Fruit fly (Drosophila melanogaster) whole organism, adult: Measurements from ENCODE around the gene CG33271.
A peak's percentile ranks its signal among the peaks of the same experiment; 100 is the strongest.
"Not testable (repeated sequence)": the region's sequence is repeated elsewhere in the genome, so short reads cannot be mapped to it uniquely, and the experiment has no call there.

Experiments
- CG11617 ChIP-seq: fragments of 200-800 bp; sonication (Bioruptor generic); optimal IDR thresholded peaks from 2 replicates; lab custom pipeline; 2017; ENCODE audit warnings: mild to moderate bottlenecking, missing biosample characterization, missing genetic modification reagents, missing genetic modification characterization
- CG12768 ChIP-seq: fragments of 200-800 bp; sonication (Bioruptor generic); optimal IDR thresholded peaks from 2 replicates; lab custom pipeline; 2017; ENCODE audit warnings: missing biosample characterization, missing genetic modification characterization, mild to moderate bottlenecking, moderate library complexity, missing genetic modification reagents
- CG14711 ChIP-seq: fragments of 200-800 bp; sonication (Bioruptor generic); optimal IDR thresholded peaks from 2 replicates; lab custom pipeline; 2018; ENCODE audit warnings: missing biosample characterization, mild to moderate bottlenecking, missing genetic modification characterization, moderate library complexity
- CG1620 ChIP-seq: fragments of 200-800 bp; sonication (Bioruptor generic); optimal IDR thresholded peaks from 2 replicates; lab custom pipeline; 2016; ENCODE audit warnings: missing biosample characterization, missing genetic modification characterization
- CG33017 ChIP-seq: fragments of 200-800 bp; sonication (Bioruptor generic); optimal IDR thresholded peaks from 2 replicates; lab custom pipeline; 2018; ENCODE audit warnings: missing biosample characterization, mild to moderate bottlenecking, missing genetic modification characterization, moderate library complexity
- CG5204 ChIP-seq: fragments of 200-800 bp; sonication (Bioruptor generic); optimal IDR thresholded peaks from 2 replicates; lab custom pipeline; 2016; ENCODE audit warnings: missing biosample characterization, missing genetic modification characterization
- CG7045 ChIP-seq: fragments of 200-800 bp; sonication (Bioruptor generic); optimal IDR thresholded peaks from 2 replicates; lab custom pipeline; 2017; ENCODE audit warnings: missing biosample characterization, mild to moderate bottlenecking, missing genetic modification characterization
- CG7101 ChIP-seq: fragments of 200-800 bp; sonication (Bioruptor generic); optimal IDR thresholded peaks from 2 replicates; lab custom pipeline; 2018; ENCODE audit warnings: missing biosample characterization, mild to moderate bottlenecking, missing genetic modification characterization, moderate library complexity
- Clk ChIP-seq: fragments of 200-800 bp; sonication (Bioruptor generic); optimal IDR thresholded peaks from 2 replicates; lab custom pipeline; 2017; ENCODE audit warnings: missing biosample characterization, missing genetic modification characterization
- Crg-1 ChIP-seq: fragments of 200-800 bp; sonication (Bioruptor generic); optimal IDR thresholded peaks from 2 replicates; lab custom pipeline; 2016; ENCODE audit warnings: missing biosample characterization, missing genetic modification characterization
- Hr96 ChIP-seq: fragments of 200-800 bp; sonication (Bioruptor generic); optimal IDR thresholded peaks from 2 replicates; lab custom pipeline; 2016; ENCODE audit warnings: missing biosample characterization, missing genetic modification characterization
- Mnt ChIP-seq: fragments of 200-800 bp; sonication (Bioruptor generic); optimal IDR thresholded peaks from 2 replicates; lab custom pipeline; 2016; ENCODE audit warnings: missing biosample characterization, mild to moderate bottlenecking, missing genetic modification characterization
- bab1 ChIP-seq: fragments of 200-800 bp; sonication (Bioruptor generic); optimal IDR thresholded peaks from 3 replicates; lab custom pipeline; 2019; ENCODE audit warnings: missing biosample characterization, mild to moderate bottlenecking, missing genetic modification characterization, moderate library complexity
- cic ChIP-seq: fragments of 200-800 bp; sonication (Bioruptor generic); optimal IDR thresholded peaks from 2 replicates; lab custom pipeline; 2017; ENCODE audit warnings: missing biosample characterization, mild to moderate bottlenecking, missing genetic modification characterization, moderate library complexity
- cnc ChIP-seq, 2 experiments: fragments of >200 bp; optimal IDR thresholded peaks; 2 replicates each; lab custom pipeline; 2017
- kay ChIP-seq: fragments of 200-800 bp; sonication (Bioruptor generic); peaks from one replicate; lab custom pipeline; 2016; ENCODE audit warnings: missing biosample characterization, missing genetic modification characterization, borderline replicate concordance
- ovo ChIP-seq: fragments of 200-800 bp; sonication (Bioruptor generic); optimal IDR thresholded peaks from 2 replicates; lab custom pipeline; 2016; ENCODE audit warnings: missing biosample characterization, missing genetic modification characterization
- pad ChIP-seq: fragments of 200-800 bp; sonication (Bioruptor generic); optimal IDR thresholded peaks from 3 replicates; lab custom pipeline; 2017; ENCODE audit warnings: missing biosample characterization, missing genetic modification characterization, mild to moderate bottlenecking, moderate library complexity, missing genetic modification reagents
- tj ChIP-seq: fragments of 200-800 bp; sonication (Bioruptor generic); optimal IDR thresholded peaks from 3 replicates; lab custom pipeline; 2017; ENCODE audit warnings: missing biosample characterization, mild to moderate bottlenecking, missing genetic modification characterization, moderate library complexity
- toe ChIP-seq: fragments of 200-800 bp; sonication (Bioruptor generic); optimal IDR thresholded peaks from 2 replicates; lab custom pipeline; 2016; ENCODE audit warnings: missing biosample characterization, missing genetic modification characterization

Gene CG33271

dm6 chr3L:11599255-11599654, 22.0 kb upstream of the CG33271 start:
- TF ChIP-seq CG5204, result peak; percentile 14
- TF ChIP-seq CG33017, result peak; percentile 48
- peak; percentile 5 for TF ChIP-seq tj (GFP tag; lab: Kevin White, UChicago)
- TF ChIP-seq Mnt (GFP tag; lab: Kevin White, UChicago), result no peak
- no peak for TF ChIP-seq Crg-1
- peak; percentile 64 for TF ChIP-seq CG7045
- TF ChIP-seq CG11617 (GFP tag; lab: Kevin White, UChicago), result peak; percentile 33
- TF ChIP-seq CG7101 (tag; lab: Kevin White, UChicago), result peak; percentile 0

dm6 chr3L:11596585-11597252, 19.4 kb upstream of the CG33271 start, which contains the start of gene CG7368:
Gene CG7368 (plus strand): TSS chr3L:11597202.
- TF ChIP-seq cnc (optimal IDR thresholded peaks at IDR 0.05; lab: Kevin White, UChicago) (no peak), Hr96 (GFP tag; lab: Kevin White, UChicago) (no peak), CG12768 (GFP tag; lab: Kevin White, UChicago) (no peak), pad (no peak), Mnt (GFP tag; lab: Kevin White, UChicago) (no peak), tj (GFP tag; lab: Kevin White, UChicago) (no peak), CG1620 (GFP tag; lab: Kevin White, UChicago) (no peak), ovo (GFP tag; lab: Kevin White, UChicago) (no peak), CG7045 (no peak), CG11617 (GFP tag; lab: Kevin White, UChicago) (no peak), Crg-1 (no peak), kay (GFP tag; lab: Kevin White, UChicago) (no peak), CG7101 (tag; lab: Kevin White, UChicago) (no peak), CG33017 (no peak)

DNA sequence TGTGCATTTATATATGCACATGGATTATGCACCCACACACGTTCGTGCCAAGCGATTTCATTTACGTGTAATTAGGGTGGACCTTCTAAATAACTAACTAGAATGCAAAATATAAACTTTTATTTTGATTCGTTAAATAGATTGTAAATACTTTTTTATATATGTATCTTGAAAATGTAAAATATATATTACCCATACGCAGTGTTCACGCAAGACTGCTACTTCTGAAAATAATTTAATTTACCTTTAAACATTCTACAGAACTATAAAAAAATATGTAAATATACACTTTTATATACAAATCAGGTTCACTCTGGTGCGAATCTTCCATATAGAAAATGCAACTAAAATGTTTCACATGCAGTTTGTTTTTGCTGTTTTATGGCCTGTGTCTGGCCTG, 16.5 kb upstream of the CG33271 start:
- TF ChIP-seq CG7045 (peak; percentile 66), CG12768 (GFP tag; lab: Kevin White, UChicago) (peak; percentile 62), cnc (optimal IDR thresholded peaks at IDR 0.05; lab: Kevin White, UChicago) (no peak), CG11617 (GFP tag; lab: Kevin White, UChicago) (peak; percentile 22), CG14711 (tag; lab: Kevin White, UChicago) (peak; percentile 9), CG5204 (no peak), CG33017 (peak; percentile 81), pad (no peak), CG7101 (tag; lab: Kevin White, UChicago) (peak; percentile 35)

- TF ChIP-seq CG7101 (tag; lab: Kevin White, UChicago) (no peak), CG11617 (GFP tag; lab: Kevin White, UChicago) (no peak), toe (GFP tag; lab: Kevin White, UChicago) (no peak), kay (GFP tag; lab: Kevin White, UChicago) (no peak), Clk (GFP tag; lab: Kevin White, UChicago) (no peak), CG12768 (GFP tag; lab: Kevin White, UChicago) (no peak), ovo (GFP tag; lab: Kevin White, UChicago) (no peak), tj (GFP tag; lab: Kevin White, UChicago) (no peak), CG5204 (no peak)
Observed at dm6 chr3L:11591803-11592202, 14.5 kb upstream of the CG33271 start.

DNA sequence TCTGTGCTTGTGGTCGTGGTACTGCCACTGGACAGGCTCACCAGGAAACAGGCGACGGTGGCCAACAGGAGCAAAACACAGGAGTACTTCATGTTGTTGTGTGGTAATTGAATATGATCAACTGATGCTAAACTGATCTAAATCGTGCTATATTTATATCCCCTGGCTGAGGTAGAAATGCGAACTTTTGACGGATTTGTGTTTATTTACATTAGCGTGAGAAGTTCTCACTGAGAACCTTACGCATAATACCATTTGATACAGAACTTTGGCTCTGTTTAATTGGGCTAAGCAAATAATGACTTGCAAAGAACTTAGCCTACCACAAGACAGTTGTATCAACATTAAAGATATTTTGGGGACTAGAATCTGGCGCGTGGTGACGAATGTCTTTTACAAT, 13.8 kb upstream of the CG33271 start, which contains the start of gene CG33268:
Gene CG33268, minus strand, starts transcription at position 101 of the 400 bp plus-strand sequence.
- no peak for TF ChIP-seq cnc (optimal IDR thresholded peaks at IDR 0.05; lab: Kevin White, UChicago)
- no peak for TF ChIP-seq Mnt (GFP tag; lab: Kevin White, UChicago)
- TF ChIP-seq CG5204, result no peak
- no peak for TF ChIP-seq kay (GFP tag; lab: Kevin White, UChicago)
- TF ChIP-seq tj (GFP tag; lab: Kevin White, UChicago), result no peak
- no peak for TF ChIP-seq CG7101 (tag; lab: Kevin White, UChicago)
- TF ChIP-seq CG7045, result no peak
- no peak for TF ChIP-seq cic (GFP tag; lab: Kevin White, UChicago)
- TF ChIP-seq toe (GFP tag; lab: Kevin White, UChicago), result no peak
- no peak for TF ChIP-seq bab1 (GFP tag; lab: Kevin White, UChicago)
- TF ChIP-seq CG11617 (GFP tag; lab: Kevin White, UChicago), result no peak
- TF ChIP-seq CG33017, result no peak
- TF ChIP-seq Crg-1, result no peak
- no peak for TF ChIP-seq Hr96 (GFP tag; lab: Kevin White, UChicago)
- TF ChIP-seq CG1620 (GFP tag; lab: Kevin White, UChicago), result no peak
- no peak for TF ChIP-seq CG14711 (tag; lab: Kevin White, UChicago)
- no peak for TF ChIP-seq ovo (GFP tag; lab: Kevin White, UChicago)

- not testable (repeated sequence) for TF ChIP-seq pad; Clk (GFP tag; lab: Kevin White, UChicago); toe (GFP tag; lab: Kevin White, UChicago)
Observed at dm6 chr3L:11589395-11589794, 12.1 kb upstream of the CG33271 start, which contains the start of gene CG7377. Gene CG7377 (plus strand): TSS chr3L:11589695.

- TF ChIP-seq pad (no peak), CG33017 (no peak), kay (GFP tag; lab: Kevin White, UChicago) (no peak), toe (GFP tag; lab: Kevin White, UChicago) (no peak), CG11617 (GFP tag; lab: Kevin White, UChicago) (no peak), CG7101 (tag; lab: Kevin White, UChicago) (no peak), CG1620 (GFP tag; lab: Kevin White, UChicago) (no peak)
Observed at dm6 chr3L:11588594-11588993, 11.3 kb upstream of the CG33271 start.
